Worm (Caenorhabditis elegans): ENCODE results near the gene F11C1.10.

DNA sequence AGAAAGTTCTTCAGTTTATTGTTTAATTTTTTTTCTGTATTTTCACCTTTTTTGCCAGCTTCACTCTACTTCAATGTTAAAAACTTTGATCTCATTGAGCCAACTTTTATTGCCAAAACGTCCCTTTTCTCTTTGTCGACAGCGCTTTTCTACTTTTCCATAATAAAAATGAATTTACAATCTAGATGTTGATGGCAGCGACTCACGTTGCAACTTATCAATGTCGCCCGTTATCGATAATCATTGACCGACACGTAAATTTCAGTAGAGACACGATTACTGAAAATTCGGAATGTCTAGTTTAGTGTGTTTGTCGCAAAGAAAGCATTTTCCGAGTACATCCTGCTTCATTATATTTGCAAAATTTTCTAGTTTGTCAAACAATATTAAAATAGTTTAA is 2.9 kb downstream of the F11C1.10 start:
- no peak for TF ChIP-seq flt-1 (GFP tag; IDR thresholded peaks at IDR 0.05)
- TF ChIP-seq hmbx-1 (tag; optimal IDR thresholded peaks at IDR 0.05), result no peak
- no peak for TF ChIP-seq tra-4 (tag; optimal IDR thresholded peaks at IDR 0.05)
- no peak for TF ChIP-seq ama-1 (optimal IDR thresholded peaks at IDR 0.05)
- TF ChIP-seq ceh-36 (tag; optimal IDR thresholded peaks at IDR 0.05), result no peak
- TF ChIP-seq tbx-11 (GFP tag; IDR thresholded peaks at IDR 0.05), result no peak
- TF ChIP-seq tbx-37 (GFP tag; conservative IDR thresholded peaks at IDR 0.05), result no peak
- no peak for TF ChIP-seq sea-1 (GFP tag; conservative IDR thresholded peaks at IDR 0.05)
- no peak for TF ChIP-seq aly-1 (tag; optimal IDR thresholded peaks at IDR 0.05)
